Worm (Caenorhabditis elegans): ENCODE results near the gene Y43F8B.3.

ce11 chrV:19545026-19545425 is 42.1 kb downstream of the Y43F8B.3 start:
- no peak for TF ChIP-seq flt-1 (GFP tag; IDR thresholded peaks at IDR 0.05)
- TF ChIP-seq ref-1 (GFP tag; conservative IDR thresholded peaks at IDR 0.05): no peak
- no peak for TF ChIP-seq ztf-23 (GFP tag; IDR thresholded peaks at IDR 0.05)
